Fruit fly (Drosophila melanogaster) whole organism, embryonic: ENCODE data around the gene BtbVII.

Experiments used
- CG10209 ChIP-seq: fragments of 200-800 bp; sonication (Bioruptor generic); optimal IDR thresholded peaks from 3 replicates; lab custom pipeline; 2017; ENCODE audit warnings: missing biosample characterization, mild to moderate bottlenecking, missing genetic modification characterization, missing genetic modification reagents
- CG10654 ChIP-seq: fragments of 200-800 bp; sonication (Bioruptor generic); optimal IDR thresholded peaks from 2 replicates; lab custom pipeline; 2016; ENCODE audit warnings: missing biosample characterization, missing genetic modification characterization
- CG13287 ChIP-seq: fragments of 200-800 bp; sonication (Bioruptor generic); IDR thresholded peaks from 2 replicates; pipeline ENCODE4 v1.3.6; 2022; ENCODE audit warnings: missing biosample characterization, missing genetic modification characterization; ENCODE audit not compliant: partially characterized antibody
- CG13296 ChIP-seq: fragments of 200-800 bp; sonication (Bioruptor generic); optimal IDR thresholded peaks from 3 replicates; lab custom pipeline; 2018; ENCODE audit warnings: missing biosample characterization, mild to moderate bottlenecking, missing genetic modification characterization
- CG14860 ChIP-seq: fragments of 200-800 bp; sonication (Bioruptor generic); IDR thresholded peaks from 3 replicates; pipeline ENCODE4 v1.3.6; 2022; ENCODE audit warnings: missing biosample characterization, missing genetic modification characterization; ENCODE audit not compliant: partially characterized antibody
- CG15011 ChIP-seq: fragments of 200-800 bp; sonication (Bioruptor generic); optimal IDR thresholded peaks from 3 replicates; lab custom pipeline; 2018; ENCODE audit warnings: missing biosample characterization, mild to moderate bottlenecking, missing genetic modification characterization
- CG2116 ChIP-seq: fragments of 200-800 bp; sonication (Bioruptor generic); optimal IDR thresholded peaks from 3 replicates; lab custom pipeline; 2018; ENCODE audit warnings: missing biosample characterization, mild to moderate bottlenecking, missing genetic modification characterization
- CG4282 ChIP-seq: fragments of 200-800 bp; sonication (Bioruptor generic); optimal IDR thresholded peaks from 2 replicates; lab custom pipeline; 2016; ENCODE audit warnings: missing biosample characterization, missing genetic modification characterization
- CG4404 ChIP-seq: fragments of 200-800 bp; sonication (Bioruptor generic); IDR thresholded peaks from 2 replicates; pipeline ENCODE4 v1.3.6; 2022; ENCODE audit warnings: missing biosample characterization, missing genetic modification characterization
- CG6654 ChIP-seq: fragments of 200-800 bp; sonication (Bioruptor generic); optimal IDR thresholded peaks from 2 replicates; lab custom pipeline; 2017; ENCODE audit warnings: missing biosample characterization, mild to moderate bottlenecking, missing genetic modification characterization
- CG6791 ChIP-seq: fragments of 200-800 bp; sonication (Bioruptor generic); IDR thresholded peaks from 3 replicates; pipeline ENCODE4 v1.3.6; 2022; ENCODE audit warnings: missing biosample characterization, missing genetic modification characterization; ENCODE audit not compliant: partially characterized antibody
- CG7556 ChIP-seq: fragments of 200-800 bp; sonication (Bioruptor generic); optimal IDR thresholded peaks from 2 replicates; lab custom pipeline; 2017; ENCODE audit warnings: missing biosample characterization, mild to moderate bottlenecking, missing genetic modification characterization
- CG8359 ChIP-seq: fragments of 200-800 bp; sonication (Bioruptor generic); optimal IDR thresholded peaks from 2 replicates; lab custom pipeline; 2017; ENCODE audit warnings: missing biosample characterization, mild to moderate bottlenecking, missing genetic modification characterization, borderline replicate concordance
- CG9215 ChIP-seq: fragments of 200-800 bp; sonication (Bioruptor generic); IDR thresholded peaks from 2 replicates; pipeline ENCODE4 v1.3.6; 2022; ENCODE audit warnings: missing biosample characterization, missing genetic modification characterization
- CG9932 ChIP-seq: fragments of 200-800 bp; sonication (Bioruptor generic); IDR thresholded peaks from 2 replicates; pipeline ENCODE4 v1.3.6; 2022; ENCODE audit warnings: missing biosample characterization, missing genetic modification characterization
- Drgx ChIP-seq: fragments of 200-800 bp; sonication (Bioruptor generic); IDR thresholded peaks from 2 replicates; pipeline ENCODE4 v1.3.6; 2022; ENCODE audit warnings: missing biosample characterization, missing genetic modification characterization
- HHEX ChIP-seq: fragments of 200-800 bp; sonication (Bioruptor generic); optimal IDR thresholded peaks from 3 replicates; lab custom pipeline; 2017; ENCODE audit warnings: missing biosample characterization, mild to moderate bottlenecking, missing genetic modification characterization, missing genetic modification reagents
- HLH3B ChIP-seq: fragments of 200-800 bp; sonication (Bioruptor generic); IDR thresholded peaks from 2 replicates; pipeline ENCODE4 v1.3.6; 2022; ENCODE audit warnings: missing biosample characterization, missing genetic modification characterization
- HmgZ ChIP-seq: fragments of 200-800 bp; sonication (Bioruptor generic); optimal IDR thresholded peaks from 2 replicates; lab custom pipeline; 2018; ENCODE audit warnings: missing biosample characterization, mild to moderate bottlenecking, missing genetic modification characterization
- Max ChIP-seq: fragments of 200-800 bp; sonication (Bioruptor generic); optimal IDR thresholded peaks from 2 replicates; lab custom pipeline; 2016; ENCODE audit warnings: missing biosample characterization, mild to moderate bottlenecking, missing genetic modification characterization
- Mes4 ChIP-seq: fragments of 200-800 bp; sonication (Bioruptor generic); optimal IDR thresholded peaks from 2 replicates; lab custom pipeline; 2016; ENCODE audit warnings: missing biosample characterization, missing genetic modification characterization
- Myb ChIP-seq: fragments of 200-800 bp; sonication (Bioruptor generic); optimal IDR thresholded peaks from 2 replicates; lab custom pipeline; 2016; ENCODE audit warnings: missing biosample characterization, missing genetic modification characterization
- Nf-YA ChIP-seq: fragments of 200-800 bp; sonication (Bioruptor generic); IDR thresholded peaks from 2 replicates; pipeline ENCODE4 v1.3.6; 2022; ENCODE audit warnings: missing biosample characterization, missing genetic modification characterization
- PHDP ChIP-seq: fragments of 200-800 bp; sonication (Bioruptor generic); optimal IDR thresholded peaks from 3 replicates; lab custom pipeline; 2018; ENCODE audit warnings: missing biosample characterization, mild to moderate bottlenecking, missing genetic modification characterization, moderate library complexity
- Sox102F ChIP-seq: fragments of 200-800 bp; sonication (Bioruptor generic); optimal IDR thresholded peaks from 2 replicates; lab custom pipeline; 2018; ENCODE audit warnings: missing biosample characterization, mild to moderate bottlenecking, missing genetic modification characterization, moderate library complexity
- Usf ChIP-seq: fragments of 200-800 bp; sonication (Bioruptor generic); optimal IDR thresholded peaks from 2 replicates; lab custom pipeline; 2017; ENCODE audit warnings: missing genotype, missing biosample characterization, missing genetic modification characterization
- ab ChIP-seq: fragments of 200-800 bp; sonication (Bioruptor generic); optimal IDR thresholded peaks from 2 replicates; lab custom pipeline; 2016; ENCODE audit warnings: missing biosample characterization, missing genetic modification characterization
- al ChIP-seq: fragments of 200-800 bp; sonication (Bioruptor generic); IDR thresholded peaks from 2 replicates; pipeline ENCODE4 v1.3.6; 2022; ENCODE audit warnings: missing biosample characterization, missing genetic modification characterization
- amos ChIP-seq: fragments of 200-800 bp; sonication (Bioruptor generic); IDR thresholded peaks from 2 replicates; pipeline ENCODE4 v1.3.6; 2022; ENCODE audit warnings: missing biosample characterization, missing genetic modification characterization; ENCODE audit not compliant: partially characterized antibody
- ara ChIP-seq: fragments of 200-800 bp; sonication (Bioruptor generic); IDR thresholded peaks from 2 replicates; pipeline ENCODE4 v1.3.6; 2022; ENCODE audit warnings: missing biosample characterization, missing genetic modification characterization
- caup ChIP-seq: fragments of 200-800 bp; sonication (Bioruptor generic); optimal IDR thresholded peaks from 3 replicates; lab custom pipeline; 2017; ENCODE audit warnings: missing biosample characterization, mild to moderate bottlenecking, missing genetic modification characterization, moderate library complexity; ENCODE audit not compliant: severe bottlenecking
- chinmo ChIP-seq: fragments of 200-800 bp; sonication (Bioruptor generic); IDR thresholded peaks from 4 replicates; pipeline ENCODE4 v1.3.6; 2022; ENCODE audit warnings: missing biosample characterization, missing genetic modification characterization; ENCODE audit not compliant: partially characterized antibody
- ci ChIP-seq: fragments of 200-800 bp; sonication (Bioruptor generic); IDR thresholded peaks from 3 replicates; pipeline ENCODE4 v1.3.6; 2022; ENCODE audit warnings: missing biosample characterization, missing genetic modification characterization
- croc ChIP-seq: fragments of 200-800 bp; sonication (Bioruptor generic); conservative IDR thresholded peaks from 3 replicates; pipeline ENCODE4 v1.3.6; 2022; ENCODE audit warnings: missing biosample characterization, missing genetic modification characterization
- ewg ChIP-seq: fragments of 200-800 bp; sonication (Bioruptor generic); optimal IDR thresholded peaks from 3 replicates; lab custom pipeline; 2017; ENCODE audit warnings: mild to moderate bottlenecking, missing biosample characterization, missing genetic modification reagents, missing genetic modification characterization
- fu2 ChIP-seq: fragments of 200-800 bp; sonication (Bioruptor generic); optimal IDR thresholded peaks from 2 replicates; lab custom pipeline; 2016; ENCODE audit warnings: missing biosample characterization, missing genetic modification characterization
- gfzf ChIP-seq: fragments of 200-800 bp; sonication (Bioruptor generic); optimal IDR thresholded peaks from 2 replicates; lab custom pipeline; 2016; ENCODE audit warnings: missing biosample characterization, mild to moderate bottlenecking, missing genetic modification characterization, moderate library complexity
- gt ChIP-seq: fragments of 200-800 bp; sonication (Bioruptor generic); IDR thresholded peaks from 2 replicates; pipeline ENCODE4 v1.3.6; 2022; ENCODE audit warnings: missing biosample characterization, missing genetic modification characterization
- knrl ChIP-seq: fragments of 200-800 bp; sonication (Bioruptor generic); IDR thresholded peaks from 3 replicates; pipeline ENCODE4 v1.3.6; 2022; ENCODE audit warnings: missing biosample characterization, missing genetic modification characterization; ENCODE audit not compliant: partially characterized antibody
- lola ChIP-seq, 3 experiments: fragments of >200 bp in 2 of 3; fragments of 200-800 bp in 1 of 3; sonication (Bioruptor generic) in 1 of 3; optimal IDR thresholded peaks; 2 replicates each; lab custom pipeline; 2017 to 2019; ENCODE audit warnings: missing biosample characterization in 3 of 3, missing genetic modification characterization in 3 of 3, mild to moderate bottlenecking in 1 of 3, moderate library complexity in 1 of 3
- oc ChIP-seq: fragments of 200-800 bp; sonication (Bioruptor generic); optimal IDR thresholded peaks from 2 replicates; lab custom pipeline; 2018; ENCODE audit warnings: missing biosample characterization, mild to moderate bottlenecking, missing genetic modification characterization, moderate library complexity
- org-1 ChIP-seq: fragments of 200-800 bp; sonication (Bioruptor generic); optimal IDR thresholded peaks from 2 replicates; lab custom pipeline; 2017; ENCODE audit warnings: missing biosample characterization, missing genetic modification characterization
- peb ChIP-seq: fragments of 200-800 bp; sonication (Bioruptor generic); IDR thresholded peaks from 2 replicates; pipeline ENCODE4 v1.3.6; 2022; ENCODE audit warnings: missing biosample characterization, missing genetic modification characterization
- pfk ChIP-seq: fragments of 200-800 bp; sonication (Bioruptor generic); optimal IDR thresholded peaks from 2 replicates; lab custom pipeline; 2018; ENCODE audit warnings: missing biosample characterization, mild to moderate bottlenecking, missing genetic modification characterization, moderate library complexity
- pnt ChIP-seq: fragments of 200-800 bp; sonication (Bioruptor generic); optimal IDR thresholded peaks from 3 replicates; lab custom pipeline; 2016; ENCODE audit warnings: missing biosample characterization, missing genetic modification characterization
- schlank ChIP-seq: fragments of 200-800 bp; sonication (Bioruptor generic); optimal IDR thresholded peaks from 2 replicates; lab custom pipeline; 2018; ENCODE audit warnings: missing biosample characterization, mild to moderate bottlenecking, missing genetic modification characterization
- shn ChIP-seq: fragments of 200-800 bp; sonication (Bioruptor generic); optimal IDR thresholded peaks from 3 replicates; lab custom pipeline; 2016; ENCODE audit warnings: missing biosample characterization, missing genetic modification characterization
- slp2 ChIP-seq: fragments of 200-800 bp; sonication (Bioruptor generic); optimal IDR thresholded peaks from 2 replicates; lab custom pipeline; 2016; ENCODE audit warnings: missing biosample characterization, missing genetic modification characterization
- tap ChIP-seq: fragments of 200-800 bp; optimal IDR thresholded peaks from 3 replicates; lab custom pipeline; 2019; ENCODE audit warnings: missing biosample characterization, mild to moderate bottlenecking, missing genetic modification characterization, moderate library complexity
- zen2 ChIP-seq: fragments of 200-800 bp; sonication (Bioruptor generic); IDR thresholded peaks from 3 replicates; pipeline ENCODE4 v1.3.6; 2022; ENCODE audit warnings: missing biosample characterization, missing genetic modification characterization; ENCODE audit not compliant: partially characterized antibody

The BtbVII gene

DNA sequence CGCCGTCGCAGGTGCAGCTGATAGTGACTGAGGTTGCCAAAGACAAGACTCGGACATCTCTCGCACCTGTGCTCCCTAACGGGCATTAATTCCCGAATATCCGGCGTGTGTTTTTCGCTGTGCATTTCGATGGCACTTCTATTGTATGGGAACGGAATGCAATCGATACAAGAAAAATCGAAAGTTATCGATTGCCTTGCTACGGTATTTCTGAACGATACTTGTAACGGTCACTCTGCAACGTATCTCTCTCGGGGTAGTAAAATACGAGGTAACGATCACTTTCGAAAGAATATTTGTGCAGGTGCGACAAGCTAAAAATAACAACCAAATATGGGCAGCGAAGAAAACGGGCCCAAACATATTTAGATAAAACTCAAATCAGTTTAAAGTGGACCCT is 16.5 kb downstream of the BtbVII start, which contains the start of gene CG32280 (continued):
- TF ChIP-seq CG7556 (GFP tag; lab: Kevin White, UChicago) = no peak
- TF ChIP-seq CG4282 (GFP tag; lab: Kevin White, UChicago) = no peak
- peak; percentile 69 for TF ChIP-seq pfk
- TF ChIP-seq oc = no peak
- peak; percentile 50 for TF ChIP-seq caup (GFP tag; lab: Kevin White, UChicago)
- TF ChIP-seq Usf (GFP tag; lab: Kevin White, UChicago) = no peak
- TF ChIP-seq amos (GFP tag; lab: Robert Waterston, UW) = peak; percentile 91
- peak; percentile 76 for TF ChIP-seq CG2116 (GFP tag; lab: Kevin White, UChicago)
- TF ChIP-seq ewg (GFP tag; lab: Kevin White, UChicago) = no peak
- no peak for TF ChIP-seq pnt
- no peak for TF ChIP-seq CG9215
- TF ChIP-seq CG6654 (GFP tag; lab: Kevin White, UChicago) = no peak
- no peak for TF ChIP-seq Mes4 (GFP tag; lab: Kevin White, UChicago)
- peak; percentile 91 for TF ChIP-seq CG13287
- peak; percentile 59 for TF ChIP-seq HmgZ (tag; lab: Kevin White, UChicago)
- no peak for TF ChIP-seq lola (GFP tag; optimal IDR thresholded peaks at IDR 0.05; lab: Kevin White, UChicago)
- no peak for TF ChIP-seq CG10654
- TF ChIP-seq shn = peak; percentile 56
- no peak for TF ChIP-seq gt (GFP tag; lab: Robert Waterston, UW)
- TF ChIP-seq schlank (tag; lab: Kevin White, UChicago) = no peak
- TF ChIP-seq croc (GFP tag; lab: Robert Waterston, UW) = no peak
- no peak for TF ChIP-seq CG15011 (GFP tag; lab: Kevin White, UChicago)
- TF ChIP-seq ab = no peak
- no peak for TF ChIP-seq Sox102F
- TF ChIP-seq Max (GFP tag; lab: Kevin White, UChicago) = peak; percentile 33
- peak; percentile 4 for TF ChIP-seq PHDP (tag; lab: Kevin White, UChicago)
- peak; percentile 86 for TF ChIP-seq gfzf
- TF ChIP-seq CG14860 (GFP tag; lab: Robert Waterston, UW) = peak; percentile 82
- no peak for TF ChIP-seq HLH3B (GFP tag; lab: Robert Waterston, UW)
- TF ChIP-seq slp2 = peak; percentile 24
- TF ChIP-seq Drgx (GFP tag; lab: Robert Waterston, UW) = no peak
- peak; percentile 89 for TF ChIP-seq CG6791
- peak; percentile 55 for TF ChIP-seq CG13296 (GFP tag; lab: Kevin White, UChicago)
- TF ChIP-seq HHEX (GFP tag; lab: Kevin White, UChicago) = peak; percentile 47
- peak; percentile 68; the same call in 1 of the 3 replicates for TF ChIP-seq ci (GFP tag; lab: Robert Waterston, UW)
- peak; percentile 63 for TF ChIP-seq CG9932 (GFP tag; lab: Robert Waterston, UW)
- TF ChIP-seq CG10209 (GFP tag; lab: Kevin White, UChicago) = no peak
- no peak for TF ChIP-seq Nf-YA (GFP tag; lab: Robert Waterston, UW)
- TF ChIP-seq zen2 (GFP tag; lab: Robert Waterston, UW) = peak; percentile 92
- TF ChIP-seq Myb (GFP tag; lab: Kevin White, UChicago) = peak; percentile 82
- TF ChIP-seq knrl = peak; percentile 80
- no peak for TF ChIP-seq fu2
- no peak for TF ChIP-seq peb
- TF ChIP-seq ara = no peak
- no peak for TF ChIP-seq org-1
- no peak for TF ChIP-seq al
- TF ChIP-seq CG4404 (GFP tag; lab: Robert Waterston, UW) = no peak
- no peak for TF ChIP-seq tap (tag; lab: Kevin White, UChicago)
- TF ChIP-seq CG8359 (GFP tag; lab: Kevin White, UChicago) = no peak
- peak; percentile 92; the same call in 3 of the 4 replicates for TF ChIP-seq chinmo (GFP tag; lab: Robert Waterston, UW)
